Worm (Caenorhabditis elegans) whole organism, L1 larva: ENCODE measurements around the gene srsy-2.

Experiments used
- ces-1 ChIP-seq: fragments of 150-350 bp; optimal IDR thresholded peaks from 2 replicates; lab custom pipeline; 2014; ENCODE audit warnings: missing biosample characterization, missing genetic modification reagents, missing genetic modification characterization
- fos-1 ChIP-seq: fragments of 150-350 bp; optimal IDR thresholded peaks from 2 replicates; lab custom pipeline; 2014; ENCODE audit warnings: missing biosample characterization, missing genetic modification characterization
- hlh-4 ChIP-seq: sonication (generic microtip); optimal IDR thresholded peaks from 2 replicates; lab custom pipeline; 2016; ENCODE audit warnings: mild to moderate bottlenecking, missing genetic modification characterization, missing compliant biosample characterization
- mep-1 ChIP-seq: fragments of 150-350 bp; optimal IDR thresholded peaks from 2 replicates; lab custom pipeline; 2014; ENCODE audit warnings: missing biosample characterization, missing genetic modification characterization
- nhr-28 ChIP-seq: fragments of 150-350 bp; optimal IDR thresholded peaks from 2 replicates; lab custom pipeline; 2014; ENCODE audit warnings: missing biosample characterization, missing genetic modification characterization
- snpc-4 ChIP-seq: fragments of 150-350 bp; optimal IDR thresholded peaks from 2 replicates; lab custom pipeline; 2014; ENCODE audit warnings: missing biosample characterization, missing genetic modification characterization
- unc-30 ChIP-seq: sonication (generic microtip); optimal IDR thresholded peaks from 2 replicates; lab custom pipeline; 2017; ENCODE audit warnings: missing biosample characterization, missing genetic modification characterization

- no peak for TF ChIP-seq snpc-4
- no peak for TF ChIP-seq mep-1 (tag; lab: Kevin White, UChicago)
- TF ChIP-seq hlh-4 (tag; lab: Kevin White, UChicago): no peak
- TF ChIP-seq ces-1 (GFP tag; lab: Kevin White, UChicago): no peak
- TF ChIP-seq fos-1: no peak
- no peak for TF ChIP-seq nhr-28 (tag; lab: Kevin White, UChicago)
- no peak for TF ChIP-seq unc-30 (tag; lab: Kevin White, UChicago)
Measured at ce11 chrII:6260684-6261083, 33.8 kb upstream of the srsy-2 start, which contains the start of gene nmgp-1.
